Fruit fly (Drosophila melanogaster) whole organism, embryonic: Measurements from ENCODE around the gene CG5104.

Source experiments
- B-H2 ChIP-seq: fragments of 200-800 bp; sonication (Bioruptor generic); optimal IDR thresholded peaks from 2 replicates; lab custom pipeline; 2018; ENCODE audit warnings: missing biosample characterization, mild to moderate bottlenecking, missing genetic modification characterization
- CG11247 ChIP-seq: fragments of 200-800 bp; sonication (Bioruptor generic); IDR thresholded peaks from 2 replicates; pipeline ENCODE4 v1.3.6; 2022; ENCODE audit warnings: missing biosample characterization, missing genetic modification characterization
- CG11723 ChIP-seq: fragments of 200-800 bp; sonication (Bioruptor generic); optimal IDR thresholded peaks from 2 replicates; lab custom pipeline; 2017; ENCODE audit warnings: missing biosample characterization, mild to moderate bottlenecking, missing genetic modification characterization
- CG12391 ChIP-seq: fragments of 200-800 bp; sonication (Bioruptor generic); optimal IDR thresholded peaks from 3 replicates; lab custom pipeline; 2018; ENCODE audit warnings: missing biosample characterization, mild to moderate bottlenecking, missing genetic modification characterization, moderate library complexity
- CG12659 ChIP-seq: fragments of 200-800 bp; sonication (Bioruptor generic); optimal IDR thresholded peaks from 3 replicates; lab custom pipeline; 2017; ENCODE audit warnings: mild to moderate bottlenecking, missing biosample characterization, missing genetic modification reagents, missing genetic modification characterization
- CG12769 ChIP-seq: fragments of 200-800 bp; sonication (Bioruptor generic); optimal IDR thresholded peaks from 2 replicates; lab custom pipeline; 2019; ENCODE audit warnings: missing biosample characterization, mild to moderate bottlenecking, missing genetic modification characterization, moderate library complexity
- CG12942 ChIP-seq: fragments of 200-800 bp; sonication (Bioruptor generic); optimal IDR thresholded peaks from 3 replicates; lab custom pipeline; 2016; ENCODE audit warnings: missing biosample characterization, missing genetic modification characterization
- CG13287 ChIP-seq: fragments of 200-800 bp; sonication (Bioruptor generic); IDR thresholded peaks from 2 replicates; pipeline ENCODE4 v1.3.6; 2022; ENCODE audit warnings: missing biosample characterization, missing genetic modification characterization; ENCODE audit not compliant: partially characterized antibody
- CG13296 ChIP-seq: fragments of 200-800 bp; sonication (Bioruptor generic); optimal IDR thresholded peaks from 3 replicates; lab custom pipeline; 2018; ENCODE audit warnings: missing biosample characterization, mild to moderate bottlenecking, missing genetic modification characterization
- CG15073 ChIP-seq: fragments of 200-800 bp; sonication (Bioruptor generic); optimal IDR thresholded peaks from 2 replicates; lab custom pipeline; 2016; ENCODE audit warnings: missing biosample characterization, missing genetic modification characterization
- CG1647 ChIP-seq: fragments of 200-800 bp; sonication (Bioruptor generic); optimal IDR thresholded peaks from 3 replicates; lab custom pipeline; 2016; ENCODE audit warnings: missing biosample characterization, missing genetic modification characterization
- CG16813 ChIP-seq: fragments of 200-800 bp; sonication (Bioruptor generic); IDR thresholded peaks from 3 replicates; pipeline ENCODE4 v1.3.6; 2022; ENCODE audit warnings: missing biosample characterization, missing genetic modification characterization; ENCODE audit not compliant: partially characterized antibody
- CG18011 ChIP-seq: fragments of 200-800 bp; sonication (Bioruptor generic); optimal IDR thresholded peaks from 2 replicates; lab custom pipeline; 2017; ENCODE audit warnings: missing biosample characterization, missing genetic modification characterization, mild to moderate bottlenecking, moderate library complexity, missing genotype
- CG18599 ChIP-seq: fragments of 200-800 bp; sonication (Bioruptor generic); optimal IDR thresholded peaks from 3 replicates; lab custom pipeline; 2017; ENCODE audit warnings: missing biosample characterization, missing genetic modification characterization, mild to moderate bottlenecking, moderate library complexity, missing genetic modification reagents
- CG2678 ChIP-seq: fragments of 200-800 bp; sonication (Bioruptor generic); optimal IDR thresholded peaks from 3 replicates; lab custom pipeline; 2019; ENCODE audit warnings: missing biosample characterization, mild to moderate bottlenecking, missing genetic modification characterization, moderate library complexity
- CG31388 ChIP-seq: fragments of 200-800 bp; sonication (Bioruptor generic); optimal IDR thresholded peaks from 2 replicates; lab custom pipeline; 2016; ENCODE audit warnings: missing biosample characterization, missing genetic modification characterization
- CG6175 ChIP-seq: fragments of 200-800 bp; sonication (Bioruptor generic); IDR thresholded peaks from 3 replicates; pipeline ENCODE4 v1.3.6; 2022; ENCODE audit warnings: missing biosample characterization, missing genetic modification characterization
- CG8388 ChIP-seq: fragments of 200-800 bp; sonication (Bioruptor generic); optimal IDR thresholded peaks from 2 replicates; lab custom pipeline; 2019; ENCODE audit warnings: missing biosample characterization, mild to moderate bottlenecking, missing genetic modification characterization, moderate library complexity
- CG9797 ChIP-seq: fragments of 200-800 bp; sonication (Bioruptor generic); optimal IDR thresholded peaks from 3 replicates; lab custom pipeline; 2018; ENCODE audit warnings: missing biosample characterization, mild to moderate bottlenecking, missing genetic modification characterization
- CTCF ChIP-seq: fragments of 200-800 bp; sonication (Bioruptor generic); optimal IDR thresholded peaks from 2 replicates; lab custom pipeline; 2017; ENCODE audit warnings: missing biosample characterization, mild to moderate bottlenecking, missing genetic modification characterization, moderate library complexity
- Dip3 ChIP-seq: fragments of 200-800 bp; sonication (Bioruptor generic); optimal IDR thresholded peaks from 3 replicates; lab custom pipeline; 2016; ENCODE audit warnings: missing biosample characterization, missing genetic modification characterization
- Dp ChIP-seq: fragments of 200-800 bp; sonication (Bioruptor generic); optimal IDR thresholded peaks from 2 replicates; lab custom pipeline; 2018; ENCODE audit warnings: missing biosample characterization, mild to moderate bottlenecking, missing genetic modification characterization, moderate library complexity
- HmgD ChIP-seq: fragments of 200-800 bp; sonication (Bioruptor generic); optimal IDR thresholded peaks from 3 replicates; lab custom pipeline; 2016; ENCODE audit warnings: missing biosample characterization, missing genetic modification characterization
- HmgZ ChIP-seq: fragments of 200-800 bp; sonication (Bioruptor generic); optimal IDR thresholded peaks from 2 replicates; lab custom pipeline; 2018; ENCODE audit warnings: missing biosample characterization, mild to moderate bottlenecking, missing genetic modification characterization
- Hr39 ChIP-seq: fragments of >200 bp; optimal IDR thresholded peaks from 2 replicates; lab custom pipeline; 2017
- Mrtf ChIP-seq: fragments of 200-800 bp; sonication (Bioruptor generic); IDR thresholded peaks from 3 replicates; pipeline ENCODE4 v1.3.6; 2022; ENCODE audit warnings: missing biosample characterization, missing genetic modification characterization
- Rx ChIP-seq: fragments of 200-800 bp; sonication (Bioruptor generic); IDR thresholded peaks from 2 replicates; pipeline ENCODE4 v1.3.6; 2022; ENCODE audit warnings: missing biosample characterization, missing genetic modification characterization
- Side ChIP-seq: fragments of 200-800 bp; sonication (Bioruptor generic); optimal IDR thresholded peaks from 2 replicates; lab custom pipeline; 2016; ENCODE audit warnings: missing biosample characterization, missing genetic modification characterization
- Sry-β ChIP-seq: fragments of 200-800 bp; sonication (Bioruptor generic); optimal IDR thresholded peaks from 2 replicates; lab custom pipeline; 2018; ENCODE audit warnings: missing biosample characterization, mild to moderate bottlenecking, missing genetic modification characterization, moderate library complexity
- amos ChIP-seq: fragments of 200-800 bp; sonication (Bioruptor generic); IDR thresholded peaks from 2 replicates; pipeline ENCODE4 v1.3.6; 2022; ENCODE audit warnings: missing biosample characterization, missing genetic modification characterization; ENCODE audit not compliant: partially characterized antibody
- bsh ChIP-seq, 2 experiments: fragments of 200-800 bp; sonication (Bioruptor generic); optimal IDR thresholded peaks; 2 replicates each; lab custom pipeline; 2017 to 2018; ENCODE audit warnings: mild to moderate bottlenecking in 2 of 2, missing biosample characterization in 2 of 2, missing genetic modification characterization in 2 of 2, moderate library complexity in 1 of 2
- cad ChIP-seq: fragments of >200 bp; optimal IDR thresholded peaks from 2 replicates; lab custom pipeline; 2017; ENCODE audit warnings: missing biosample characterization, missing genetic modification characterization
- dan ChIP-seq: fragments of 200-800 bp; sonication (Bioruptor generic); IDR thresholded peaks from 2 replicates; pipeline ENCODE4 v1.3.6; 2022; ENCODE audit warnings: missing biosample characterization, missing genetic modification characterization
- dmrt11E ChIP-seq: fragments of 200-800 bp; sonication (Bioruptor generic); optimal IDR thresholded peaks from 3 replicates; lab custom pipeline; 2018; ENCODE audit warnings: missing biosample characterization, mild to moderate bottlenecking, missing genetic modification characterization, moderate library complexity
- emc ChIP-seq: fragments of 200-800 bp; sonication (Bioruptor generic); optimal IDR thresholded peaks from 2 replicates; lab custom pipeline; 2016; ENCODE audit warnings: missing biosample characterization, missing genetic modification characterization
- ftz-f1 ChIP-seq: fragments of 200-800 bp; sonication (Bioruptor generic); optimal IDR thresholded peaks from 2 replicates; lab custom pipeline; 2016; ENCODE audit warnings: missing biosample characterization, missing genetic modification characterization
- gce ChIP-seq: fragments of 200-800 bp; sonication (Bioruptor generic); IDR thresholded peaks from 3 replicates; pipeline ENCODE4 v1.3.6; 2022; ENCODE audit warnings: missing biosample characterization, missing genetic modification characterization
- gsb ChIP-seq: fragments of 200-800 bp; sonication (Bioruptor generic); IDR thresholded peaks from 2 replicates; pipeline ENCODE4 v1.3.6; 2022; ENCODE audit warnings: missing biosample characterization, missing genetic modification characterization
- ind ChIP-seq: fragments of 200-800 bp; sonication (Bioruptor generic); optimal IDR thresholded peaks from 3 replicates; lab custom pipeline; 2016; ENCODE audit warnings: missing biosample characterization, missing genetic modification characterization
- ken ChIP-seq: fragments of 200-800 bp; sonication (Bioruptor generic); IDR thresholded peaks from 3 replicates; pipeline ENCODE4 v1.3.6; 2022; ENCODE audit warnings: missing biosample characterization, missing genetic modification characterization
- klu ChIP-seq: fragments of 200-800 bp; sonication (Bioruptor generic); IDR thresholded peaks from 2 replicates; pipeline ENCODE4 v1.3.6; 2022; ENCODE audit warnings: missing biosample characterization, missing genetic modification characterization
- kni ChIP-seq: fragments of 200-800 bp; sonication (Bioruptor generic); optimal IDR thresholded peaks from 3 replicates; lab custom pipeline; 2017; ENCODE audit warnings: mild to moderate bottlenecking, missing biosample characterization, missing genetic modification reagents, missing genetic modification characterization
- pb ChIP-seq: fragments of 200-800 bp; sonication (Bioruptor generic); optimal IDR thresholded peaks from 3 replicates; lab custom pipeline; 2016; ENCODE audit warnings: missing biosample characterization, missing genetic modification characterization
- pzg ChIP-seq: fragments of 200-800 bp; sonication (Bioruptor generic); optimal IDR thresholded peaks from 3 replicates; lab custom pipeline; 2018; ENCODE audit warnings: missing biosample characterization, mild to moderate bottlenecking, missing genetic modification characterization, moderate library complexity
- sim ChIP-seq: fragments of 200-800 bp; sonication (Bioruptor generic); IDR thresholded peaks from 2 replicates; pipeline ENCODE4 v1.3.6; 2022; ENCODE audit warnings: missing biosample characterization, missing genetic modification characterization
- slp2 ChIP-seq: fragments of 200-800 bp; sonication (Bioruptor generic); optimal IDR thresholded peaks from 2 replicates; lab custom pipeline; 2016; ENCODE audit warnings: missing biosample characterization, missing genetic modification characterization
- stwl ChIP-seq: fragments of 200-800 bp; sonication (Bioruptor generic); optimal IDR thresholded peaks from 3 replicates; lab custom pipeline; 2018; ENCODE audit warnings: missing biosample characterization, mild to moderate bottlenecking, missing genetic modification characterization, moderate library complexity
- tap ChIP-seq: fragments of 200-800 bp; optimal IDR thresholded peaks from 3 replicates; lab custom pipeline; 2019; ENCODE audit warnings: missing biosample characterization, mild to moderate bottlenecking, missing genetic modification characterization, moderate library complexity
- tna ChIP-seq: fragments of 200-800 bp; sonication (Bioruptor generic); IDR thresholded peaks from 2 replicates; pipeline ENCODE4 v1.3.6; 2022; ENCODE audit warnings: missing biosample characterization, missing genetic modification characterization; ENCODE audit not compliant: partially characterized antibody
- ttk ChIP-seq: fragments of 200-800 bp; sonication (Bioruptor generic); IDR thresholded peaks from 2 replicates; pipeline ENCODE4 v2.1.2; 2022; ENCODE audit warnings: missing biosample characterization, missing genetic modification characterization

CG5104 gene

DNA sequence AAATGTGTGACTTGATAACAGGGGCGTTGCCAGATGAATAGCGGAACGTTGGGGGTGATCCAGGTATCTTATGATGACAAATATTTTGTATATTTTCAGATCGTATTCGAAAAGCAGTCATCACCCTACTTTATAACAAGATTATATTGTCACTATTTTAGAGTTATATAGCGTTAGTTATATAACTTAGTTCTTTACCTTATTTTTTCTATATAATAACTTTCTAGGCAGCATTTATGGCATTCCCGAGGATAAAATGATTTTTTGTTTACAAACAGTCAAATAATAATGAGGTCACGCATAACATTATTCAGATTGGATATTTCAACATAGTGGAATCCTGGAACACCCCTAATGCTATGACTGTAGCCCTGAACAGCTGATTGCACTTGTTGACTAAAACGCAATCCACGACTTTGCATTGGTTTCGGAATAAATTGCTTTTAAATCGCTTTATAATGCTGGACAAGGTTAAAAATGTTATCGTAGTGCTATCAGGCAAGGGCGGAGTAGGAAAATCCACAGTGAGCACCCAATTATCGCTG, 5.5 kb downstream of the CG5104 start, which contains the start of gene Nubp2 (continued):
- TF ChIP-seq ttk (GFP tag; lab: Robert Waterston, UW) (peak; percentile 89), B-H2 (peak; percentile 96), gce (GFP tag; lab: Robert Waterston, UW) (peak; percentile 71; the same call in 2 of the 3 replicates), Sry-β (GFP tag; lab: Kevin White, UChicago) (peak; percentile 62), Hr39 (lab: Kevin White, UChicago) (no peak), dmrt11E (tag; lab: Kevin White, UChicago) (peak; percentile 97), CG15073 (GFP tag; lab: Kevin White, UChicago) (peak; percentile 78), CG12391 (tag; lab: Kevin White, UChicago) (peak; percentile 98), Rx (GFP tag; lab: Robert Waterston, UW) (peak; percentile 84), kni (GFP tag; lab: Kevin White, UChicago) (peak; percentile 93), emc (GFP tag; lab: Kevin White, UChicago) (peak; percentile 90), CG18599 (GFP tag; lab: Kevin White, UChicago) (peak; percentile 95), CG2678 (tag; lab: Kevin White, UChicago) (peak; percentile 97), CG11723 (GFP tag; lab: Kevin White, UChicago) (peak; percentile 93), ftz-f1 (GFP tag; lab: Kevin White, UChicago) (peak; percentile 57), CG18011 (peak; percentile 84), CG12769 (peak; percentile 94), ken (GFP tag; lab: Robert Waterston, UW) (peak; percentile 92), amos (GFP tag; lab: Robert Waterston, UW) (no peak), CG13296 (GFP tag; lab: Kevin White, UChicago) (peak; percentile 93), CTCF (GFP tag; lab: Kevin White, UChicago) (peak; percentile 49), pzg (GFP tag; lab: Kevin White, UChicago) (peak; percentile 65), Side (GFP tag; lab: Kevin White, UChicago) (peak; percentile 89), ind (GFP tag; lab: Kevin White, UChicago) (peak; percentile 97), dan (no peak), tna (no peak), klu (GFP tag; lab: Robert Waterston, UW) (peak; percentile 94), CG12942 (GFP tag; lab: Kevin White, UChicago) (peak; percentile 96), sim (GFP tag; lab: Robert Waterston, UW) (peak; percentile 84), CG16813 (GFP tag; lab: Robert Waterston, UW) (no peak; the same call in 2 of the 3 replicates), CG31388 (GFP tag; lab: Kevin White, UChicago) (peak; percentile 87), CG1647 (peak; percentile 92), Mrtf (GFP tag; lab: Robert Waterston, UW) (peak; percentile 89), CG13287 (GFP tag; lab: Robert Waterston, UW) (0 out of 2 replicates have a peak, but pooled peaks have one; percentile 7), CG12659 (GFP tag; lab: Kevin White, UChicago) (peak; percentile 98), CG11247 (GFP tag; lab: Robert Waterston, UW) (peak; percentile 90), tap (peak; percentile 89), pb (GFP tag; lab: Kevin White, UChicago) (peak; percentile 74), stwl (tag; lab: Kevin White, UChicago) (peak; percentile 79), Dip3 (peak; percentile 94), gsb (GFP tag; lab: Robert Waterston, UW) (peak; percentile 86), CG9797 (GFP tag; lab: Kevin White, UChicago) (peak; percentile 40), cad (GFP tag; lab: Kevin White, UChicago) (no peak), HmgD (GFP tag; lab: Kevin White, UChicago) (peak; percentile 40), slp2 (GFP tag; lab: Kevin White, UChicago) (peak; percentile 93), CG8388 (GFP tag; lab: Kevin White, UChicago) (peak; percentile 93), CG6175 (GFP tag; lab: Robert Waterston, UW) (peak; percentile 80; the same call in 2 of the 3 replicates), bsh (GFP tag; optimal IDR thresholded peaks at IDR 0.05; lab: Kevin White, UChicago) (peak; percentile 66 to 92), HmgZ (tag; lab: Kevin White, UChicago) (peak; percentile 97), Dp (GFP tag; lab: Kevin White, UChicago) (peak; percentile 33)
